Worm (Caenorhabditis elegans): Measurements from ENCODE around the gene K09C8.8.

DNA sequence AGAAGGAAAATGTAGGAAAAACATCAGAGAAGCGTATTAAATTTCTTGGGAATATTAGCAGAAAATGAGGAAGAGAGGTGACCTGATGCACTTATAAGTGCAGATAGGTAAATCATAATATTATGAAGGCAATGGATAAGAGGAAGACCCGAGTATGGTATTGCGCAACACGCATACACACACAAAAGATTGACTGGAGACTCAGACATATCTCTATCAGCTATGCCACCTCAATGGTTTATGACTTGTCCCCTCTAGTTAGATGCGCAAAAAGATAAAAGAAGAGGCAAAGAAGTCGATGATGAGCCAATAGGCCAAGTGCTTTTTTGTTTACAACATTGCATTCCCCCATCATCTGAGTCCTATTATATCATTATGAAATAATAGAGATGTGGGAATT, 38.6 kb upstream of the K09C8.8 start:
- TF ChIP-seq hmbx-1 (tag; optimal IDR thresholded peaks at IDR 0.05) = no peak
- no peak for TF ChIP-seq ets-7 (tag; optimal IDR thresholded peaks at IDR 0.05)
- TF ChIP-seq B0310.2 (tag; optimal IDR thresholded peaks at IDR 0.05) = no peak
- no peak for TF ChIP-seq ama-1 (optimal IDR thresholded peaks at IDR 0.05)
- no peak for TF ChIP-seq scrt-1 (GFP tag; IDR thresholded peaks at IDR 0.05)
- TF ChIP-seq pes-1 (GFP tag; IDR thresholded peaks at IDR 0.05) = no peak
- TF ChIP-seq tra-4 (tag; optimal IDR thresholded peaks at IDR 0.05) = no peak

Data from whole organism, early embryonic.